Worm (Caenorhabditis elegans) whole organism, L3 larva: Measurements from ENCODE around the gene sru-22.

ENCODE experiments used
- fkh-10 ChIP-seq: sonication (generic microtip); optimal IDR thresholded peaks from 2 replicates; lab custom pipeline; 2017; ENCODE audit warnings: missing biosample characterization, missing genetic modification reagents, missing genetic modification characterization
- nfya-1 ChIP-seq: sonication (generic microtip); optimal IDR thresholded peaks from 2 replicates; lab custom pipeline; 2017; ENCODE audit warnings: missing genetic modification characterization, mild to moderate bottlenecking, missing compliant biosample characterization, antibody characterized with exemption, moderate library complexity; ENCODE audit not compliant: insufficient read depth
- nhr-25 ChIP-seq: sonication (generic microtip); optimal IDR thresholded peaks from 2 replicates; lab custom pipeline; 2017; ENCODE audit warnings: missing biosample characterization, missing genetic modification characterization
- pqm-1 ChIP-seq: fragments of 150-350 bp; optimal IDR thresholded peaks from 2 replicates; lab custom pipeline; 2017; ENCODE audit warnings: missing biosample characterization, missing genetic modification characterization, inconsistent platforms
- tbx-2 ChIP-seq: sonication (generic microtip); optimal IDR thresholded peaks from 2 replicates; lab custom pipeline; 2016; ENCODE audit warnings: mild to moderate bottlenecking, missing genetic modification characterization, missing compliant biosample characterization
- ztf-11 ChIP-seq: fragments of 150-350 bp; optimal IDR thresholded peaks from 2 replicates; lab custom pipeline; 2014; ENCODE audit warnings: missing biosample characterization, missing genetic modification characterization

ce11 chrV:16017671-16018070 is 42.9 kb upstream of the sru-22 start, which contains the start of gene srx-43:
- no peak for TF ChIP-seq nfya-1 (tag; lab: Kevin White, UChicago)
- no peak for TF ChIP-seq ztf-11
- TF ChIP-seq tbx-2 (tag; lab: Kevin White, UChicago): no peak
- TF ChIP-seq pqm-1 (tag; lab: Kevin White, UChicago): no peak
- no peak for TF ChIP-seq nhr-25 (tag; lab: Kevin White, UChicago)
- no peak for TF ChIP-seq fkh-10 (GFP tag; lab: Kevin White, UChicago)
